Worm (Caenorhabditis elegans): Measurements from ENCODE around the gene R05G6.9.

Gene R05G6.9

ce11 chrIV:7486201-7486947 is 29.7 kb downstream of the R05G6.9 start, which contains the start of the genes his-61 and his-62 (continued):
- TF ChIP-seq mes-2 (tag; optimal IDR thresholded peaks at IDR 0.05; ENCODE audit: poor library complexity, severe bottlenecking) (peak; percentile 83), nhr-6 (tag; optimal IDR thresholded peaks at IDR 0.05) (peak; percentile 74), Y48G9A.11 (GFP tag; IDR thresholded peaks at IDR 0.05) (no peak), nhr-11 (tag; optimal IDR thresholded peaks at IDR 0.05) (no peak), ceh-20 (GFP tag; IDR thresholded peaks at IDR 0.05) (no peak), hif-1 (tag; optimal IDR thresholded peaks at IDR 0.05) (peak in 1 of 2 experiments; percentile 22), dmd-8 (GFP tag; IDR thresholded peaks at IDR 0.05) (peak; percentile 68; the same call in 1 of the 2 replicates), nhr-76 (tag; optimal IDR thresholded peaks at IDR 0.05) (no peak), daf-19 (GFP tag; conservative IDR thresholded peaks at IDR 0.05) (no peak), unc-62 (GFP tag; optimal IDR thresholded peaks at IDR 0.05 in 1 of 2) (peak in 1 of 2 experiments; percentile 87), unc-62 (tag; optimal IDR thresholded peaks at IDR 0.05) (no peak), fkh-10 (GFP tag; optimal IDR thresholded peaks at IDR 0.05) (no peak), ZK337.2 (GFP tag; IDR thresholded peaks at IDR 0.05) (no peak), F49E8.2 (tag; optimal IDR thresholded peaks at IDR 0.05; ENCODE audit: borderline replicate concordance) (peak; percentile 10), aha-1 (tag) (peak; percentile 82), zag-1 (tag; optimal IDR thresholded peaks at IDR 0.05) (no peak), nhr-102 (tag; optimal IDR thresholded peaks at IDR 0.05) (peak; percentile 86), gei-8 (GFP tag; optimal IDR thresholded peaks at IDR 0.05) (no peak), lin-1 (GFP tag; IDR thresholded peaks at IDR 0.05) (peak; percentile 45; the same call in 1 of the 2 replicates), jun-1 (tag; optimal IDR thresholded peaks at IDR 0.05) (no peak), spr-3 (GFP tag; optimal IDR thresholded peaks at IDR 0.05) (no peak), saeg-2 (GFP tag; IDR thresholded peaks at IDR 0.05) (0 out of 2 replicates have a peak, but pooled peaks have one; percentile 46), nhr-42 (GFP tag; IDR thresholded peaks at IDR 0.05) (peak; percentile 79; the same call in 1 of the 2 replicates), pqm-1 (tag; optimal IDR thresholded peaks at IDR 0.05) (peak; percentile 30), zip-2 (tag; optimal IDR thresholded peaks at IDR 0.05) (no peak), F44E2.7 (GFP tag; IDR thresholded peaks at IDR 0.05) (no peak; the same call in 1 of the 2 replicates)

ce11 chrIV:7485565-7486200 is 30.4 kb downstream of the R05G6.9 start:
- TF ChIP-seq D1046.2 (GFP tag; IDR thresholded peaks at IDR 0.05): 0 out of 2 replicates have a peak, but pooled peaks have one; percentile 8
- TF ChIP-seq F49E8.2 (tag; optimal IDR thresholded peaks at IDR 0.05; ENCODE audit: borderline replicate concordance): peak; percentile 14
- peak; percentile 23; the same call in 1 of the 2 replicates for TF ChIP-seq lim-7 (GFP tag; IDR thresholded peaks at IDR 0.05)
- TF ChIP-seq F26F4.8 (GFP tag; conservative IDR thresholded peaks at IDR 0.05): peak; percentile 64; the same call in 1 of the 2 replicates
- peak; percentile 60; the same call in 1 of the 2 replicates for TF ChIP-seq egl-43 (GFP tag; IDR thresholded peaks at IDR 0.05)
- TF ChIP-seq Y105C5A.15 (GFP tag; IDR thresholded peaks at IDR 0.05): peak; percentile 32; the same call in 1 of the 2 replicates

ce11 chrIV:7478134-7478533 is 37.9 kb downstream of the R05G6.9 start, which contains the start of gene rod-1:
rod-1 (plus strand) TSS chrIV:7478452.
- peak; percentile 69 for TF ChIP-seq dpl-1 (GFP tag; optimal IDR thresholded peaks at IDR 0.05)
- peak; percentile 57 for TF ChIP-seq aha-1 (tag)
- TF ChIP-seq fkh-10 (GFP tag; optimal IDR thresholded peaks at IDR 0.05): peak; percentile 12
- no peak for TF ChIP-seq ZK546.5 (tag; optimal IDR thresholded peaks at IDR 0.05)
- no peak for TF ChIP-seq set-16 (GFP tag; IDR thresholded peaks at IDR 0.05)

- TF ChIP-seq unc-130 (GFP tag; optimal IDR thresholded peaks at IDR 0.05): peak; percentile 85
- TF ChIP-seq arid-1 (GFP tag; conservative IDR thresholded peaks at IDR 0.05): no peak
- peak; percentile 62 for TF ChIP-seq Y48G9A.11 (GFP tag; IDR thresholded peaks at IDR 0.05)
- TF ChIP-seq snpc-1.2 (GFP tag; IDR thresholded peaks at IDR 0.05): peak; percentile 76
- no peak for TF ChIP-seq ceh-28 (tag; optimal IDR thresholded peaks at IDR 0.05)
- TF ChIP-seq ceh-44 (GFP tag; IDR thresholded peaks at IDR 0.05): 0 out of 2 replicates have a peak, but pooled peaks have one; percentile 12
- no peak for TF ChIP-seq sdz-12 (GFP tag; optimal IDR thresholded peaks at IDR 0.05)
- TF ChIP-seq dve-1 (tag; optimal IDR thresholded peaks at IDR 0.05; ENCODE audit: insufficient read depth): no peak
- TF ChIP-seq F49E8.2 (tag; optimal IDR thresholded peaks at IDR 0.05; ENCODE audit: borderline replicate concordance): peak; percentile 74
- TF ChIP-seq lin-38 (GFP tag; IDR thresholded peaks at IDR 0.05): peak; percentile 66
- TF ChIP-seq zip-2 (tag; optimal IDR thresholded peaks at IDR 0.05): no peak
These were observed 38.4 kb downstream of the R05G6.9 start for ce11 chrIV:7477697-7478096.

Data from whole organism, L4 larva.